Fruit fly (Drosophila melanogaster) whole organism: ENCODE data around the gene CG10226.

Experiments used
- CG8478 ChIP-seq: fragments of >200 bp; optimal IDR thresholded peaks from 2 replicates; lab custom pipeline; 2018; ENCODE audit warnings: inconsistent platforms
- pan ChIP-seq: fragments of >200 bp; optimal IDR thresholded peaks from 2 replicates; lab custom pipeline; 2017
- psq ChIP-seq: fragments of >200 bp; optimal IDR thresholded peaks from 2 replicates; lab custom pipeline; 2017

DNA sequence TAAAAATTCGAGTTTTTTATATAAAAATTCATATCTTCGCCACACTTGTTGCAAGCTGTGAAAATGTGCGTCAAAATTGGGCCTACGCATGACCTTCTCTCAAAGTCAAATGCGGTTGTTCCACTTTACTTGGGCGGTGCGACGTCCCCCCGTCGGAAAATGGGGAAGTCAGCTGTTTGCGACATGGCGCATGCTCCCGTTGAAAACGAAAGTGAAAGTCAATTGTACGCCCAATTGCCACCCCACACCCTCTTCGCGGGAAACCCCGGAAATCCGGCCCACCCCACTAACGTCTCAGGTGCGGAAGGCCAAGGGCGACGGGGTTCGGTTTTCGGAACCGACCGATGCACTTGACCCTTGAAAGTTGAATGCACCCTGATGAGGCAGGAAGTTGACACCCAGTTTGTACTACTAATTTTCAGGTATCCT, 22.2 kb upstream of the CG10226 start:
- TF ChIP-seq pan = no peak
- TF ChIP-seq CG8478 (lab: Kevin White, UChicago) = no peak
- no peak for TF ChIP-seq psq (lab: Kevin White, UChicago)
